Fruit fly (Drosophila melanogaster) whole organism, embryonic: ENCODE results near the gene CLS.

ENCODE experiments used
- Atf-2 ChIP-seq: fragments of 200-800 bp; sonication (Bioruptor generic); optimal IDR thresholded peaks from 2 replicates; lab custom pipeline; 2016; ENCODE audit warnings: missing biosample characterization, missing genetic modification characterization
- CG1024 ChIP-seq: fragments of 200-800 bp; sonication (Bioruptor generic); IDR thresholded peaks from 2 replicates; pipeline ENCODE4 v1.3.6; 2022; ENCODE audit warnings: missing biosample characterization, missing genetic modification characterization
- CG11456 ChIP-seq: fragments of 200-800 bp; sonication (Bioruptor generic); IDR thresholded peaks from 3 replicates; pipeline ENCODE4 v1.3.6; 2022; ENCODE audit warnings: missing biosample characterization, missing genetic modification characterization
- CG12071 ChIP-seq: fragments of 200-800 bp; sonication (Bioruptor generic); optimal IDR thresholded peaks from 3 replicates; lab custom pipeline; 2018; ENCODE audit warnings: missing biosample characterization, mild to moderate bottlenecking, missing genetic modification characterization
- CG12299 ChIP-seq: fragments of 200-800 bp; sonication (Bioruptor generic); optimal IDR thresholded peaks from 2 replicates; lab custom pipeline; 2018; ENCODE audit warnings: missing biosample characterization, mild to moderate bottlenecking, missing genetic modification characterization
- CG12744 ChIP-seq: fragments of 200-800 bp; sonication (Bioruptor generic); optimal IDR thresholded peaks from 2 replicates; lab custom pipeline; 2016; ENCODE audit warnings: missing biosample characterization, missing genetic modification characterization
- CG13894 ChIP-seq: fragments of 200-800 bp; sonication (Bioruptor generic); optimal IDR thresholded peaks from 3 replicates; lab custom pipeline; 2018; ENCODE audit warnings: missing biosample characterization, mild to moderate bottlenecking, missing genetic modification characterization, moderate library complexity
- CG17612 ChIP-seq: fragments of 200-800 bp; sonication (Bioruptor generic); IDR thresholded peaks from 2 replicates; pipeline ENCODE4 v1.3.6; 2022; ENCODE audit warnings: missing biosample characterization, missing genetic modification characterization
- CG1792 ChIP-seq: fragments of 200-800 bp; sonication (Bioruptor generic); optimal IDR thresholded peaks from 2 replicates; lab custom pipeline; 2016; ENCODE audit warnings: missing biosample characterization, missing genetic modification characterization
- CG32532 ChIP-seq: fragments of 200-800 bp; sonication (Bioruptor generic); IDR thresholded peaks from 2 replicates; pipeline ENCODE4 v1.3.6; 2022; ENCODE audit warnings: missing biosample characterization, missing genetic modification characterization
- CG33213 ChIP-seq: fragments of 200-800 bp; sonication (Bioruptor generic); optimal IDR thresholded peaks from 3 replicates; lab custom pipeline; 2016; ENCODE audit warnings: missing biosample characterization, missing genetic modification characterization
- CG42726 ChIP-seq: fragments of 200-800 bp; sonication (Bioruptor generic); IDR thresholded peaks from 2 replicates; pipeline ENCODE4 v1.3.6; 2022; ENCODE audit warnings: missing biosample characterization, missing genetic modification characterization; ENCODE audit not compliant: partially characterized antibody
- CG43689 ChIP-seq: fragments of 200-800 bp; sonication (Bioruptor generic); IDR thresholded peaks from 2 replicates; pipeline ENCODE4 v1.3.6; 2022; ENCODE audit warnings: missing biosample characterization, missing genetic modification characterization
- CG4424 ChIP-seq: fragments of 200-800 bp; sonication (Bioruptor generic); optimal IDR thresholded peaks from 3 replicates; lab custom pipeline; 2016; ENCODE audit warnings: missing biosample characterization, missing genetic modification characterization
- CG4707 ChIP-seq: fragments of 200-800 bp; sonication (Bioruptor generic); optimal IDR thresholded peaks from 2 replicates; lab custom pipeline; 2018; ENCODE audit warnings: missing biosample characterization, mild to moderate bottlenecking, missing genetic modification characterization, moderate library complexity
- CG7987 ChIP-seq: fragments of 200-800 bp; sonication (Bioruptor generic); optimal IDR thresholded peaks from 2 replicates; lab custom pipeline; 2018; ENCODE audit warnings: missing biosample characterization, mild to moderate bottlenecking, missing genetic modification characterization, moderate library complexity
- CG8281 ChIP-seq: fragments of 200-800 bp; sonication (Bioruptor generic); optimal IDR thresholded peaks from 2 replicates; lab custom pipeline; 2018; ENCODE audit warnings: missing biosample characterization, mild to moderate bottlenecking, missing genetic modification characterization, moderate library complexity
- CG8388 ChIP-seq: fragments of 200-800 bp; sonication (Bioruptor generic); optimal IDR thresholded peaks from 2 replicates; lab custom pipeline; 2019; ENCODE audit warnings: missing biosample characterization, mild to moderate bottlenecking, missing genetic modification characterization, moderate library complexity
- CHES-1-like ChIP-seq: fragments of 200-800 bp; sonication (Bioruptor generic); optimal IDR thresholded peaks from 2 replicates; lab custom pipeline; 2016; ENCODE audit warnings: missing biosample characterization, missing genetic modification characterization
- D19A ChIP-seq: fragments of 200-800 bp; optimal IDR thresholded peaks from 3 replicates; lab custom pipeline; 2019; ENCODE audit warnings: missing biosample characterization, mild to moderate bottlenecking, missing genetic modification characterization, moderate library complexity
- Dfd ChIP-seq, 2 experiments: fragments of >200 bp; optimal IDR thresholded peaks; 2 replicates each; lab custom pipeline; 2017; ENCODE audit warnings: missing biosample characterization in 2 of 2, missing genetic modification characterization in 2 of 2
- HLH4C ChIP-seq: fragments of 200-800 bp; sonication (Bioruptor generic); IDR thresholded peaks from 3 replicates; pipeline ENCODE4 v1.3.6; 2022; ENCODE audit warnings: missing biosample characterization, missing genetic modification characterization; ENCODE audit not compliant: partially characterized antibody
- HmgZ ChIP-seq: fragments of 200-800 bp; sonication (Bioruptor generic); optimal IDR thresholded peaks from 2 replicates; lab custom pipeline; 2018; ENCODE audit warnings: missing biosample characterization, mild to moderate bottlenecking, missing genetic modification characterization
- PHDP ChIP-seq: fragments of 200-800 bp; sonication (Bioruptor generic); optimal IDR thresholded peaks from 3 replicates; lab custom pipeline; 2018; ENCODE audit warnings: missing biosample characterization, mild to moderate bottlenecking, missing genetic modification characterization, moderate library complexity
- TFAM ChIP-seq: fragments of 200-800 bp; sonication (Bioruptor generic); optimal IDR thresholded peaks from 2 replicates; lab custom pipeline; 2017; ENCODE audit warnings: missing biosample characterization, missing genetic modification characterization, inconsistent platforms
- Trl ChIP-seq, 3 experiments: fragments of >200 bp in 2 of 3; fragments of 200-800 bp in 1 of 3; sonication (Bioruptor generic) in 1 of 3; optimal IDR thresholded peaks; 2 replicates in 1 of 3; 3 replicates in 2 of 3; lab custom pipeline; 2016 to 2017; ENCODE audit warnings: missing biosample characterization in 1 of 3, missing genetic modification characterization in 1 of 3
- Usf ChIP-seq: fragments of 200-800 bp; sonication (Bioruptor generic); optimal IDR thresholded peaks from 2 replicates; lab custom pipeline; 2017; ENCODE audit warnings: missing genotype, missing biosample characterization, missing genetic modification characterization
- Xrp1 ChIP-seq: fragments of 200-800 bp; sonication (Bioruptor generic); IDR thresholded peaks from 2 replicates; pipeline ENCODE4 v1.3.6; 2022; ENCODE audit warnings: missing biosample characterization, missing genetic modification characterization
- YL-1 ChIP-seq: fragments of 200-800 bp; sonication (Bioruptor generic); optimal IDR thresholded peaks from 3 replicates; lab custom pipeline; 2017; ENCODE audit warnings: missing biosample characterization, mild to moderate bottlenecking, missing genetic modification characterization
- btn ChIP-seq: fragments of 200-800 bp; sonication (Bioruptor generic); optimal IDR thresholded peaks from 2 replicates; lab custom pipeline; 2016; ENCODE audit warnings: missing biosample characterization, missing genetic modification characterization
- chif ChIP-seq, 2 experiments: fragments of 200-800 bp; sonication (Bioruptor generic); optimal IDR thresholded peaks; 3 replicates each; lab custom pipeline; 2016; ENCODE audit warnings: missing biosample characterization in 2 of 2, missing genetic modification characterization in 2 of 2
- crp ChIP-seq, 2 experiments: fragments of 200-800 bp; sonication (Bioruptor generic); optimal IDR thresholded peaks; 2 replicates in 1 of 2; 3 replicates in 1 of 2; lab custom pipeline; 2017; ENCODE audit warnings: missing biosample characterization in 2 of 2, missing genetic modification characterization in 2 of 2, mild to moderate bottlenecking in 1 of 2, moderate library complexity in 1 of 2
- dpn ChIP-seq, 2 experiments: fragments of 200-800 bp; sonication (Bioruptor generic); optimal IDR thresholded peaks; 3 replicates each; lab custom pipeline; 2016; ENCODE audit warnings: missing biosample characterization in 2 of 2, missing genetic modification characterization in 2 of 2
- en ChIP-seq: fragments of 200-800 bp; sonication (Bioruptor generic); optimal IDR thresholded peaks from 2 replicates; lab custom pipeline; 2016; ENCODE audit warnings: missing biosample characterization, missing genetic modification characterization
- esg ChIP-seq: fragments of 200-800 bp; sonication (Bioruptor generic); conservative IDR thresholded peaks from 2 replicates; pipeline ENCODE4 v1.3.6; 2022; ENCODE audit warnings: missing biosample characterization, missing genetic modification characterization
- fd96Cb ChIP-seq: fragments of 200-800 bp; sonication (Bioruptor generic); optimal IDR thresholded peaks from 2 replicates; lab custom pipeline; 2018; ENCODE audit warnings: missing biosample characterization, mild to moderate bottlenecking, missing genetic modification characterization, moderate library complexity
- h ChIP-seq: fragments of >200 bp; optimal IDR thresholded peaks from 2 replicates; lab custom pipeline; 2017
- jing ChIP-seq: fragments of 200-800 bp; sonication (Bioruptor generic); optimal IDR thresholded peaks from 2 replicates; lab custom pipeline; 2018; ENCODE audit warnings: missing biosample characterization, mild to moderate bottlenecking, missing genetic modification characterization
- knrl ChIP-seq: fragments of 200-800 bp; sonication (Bioruptor generic); IDR thresholded peaks from 3 replicates; pipeline ENCODE4 v1.3.6; 2022; ENCODE audit warnings: missing biosample characterization, missing genetic modification characterization; ENCODE audit not compliant: partially characterized antibody
- lbe ChIP-seq: fragments of 200-800 bp; sonication (Bioruptor generic); optimal IDR thresholded peaks from 2 replicates; lab custom pipeline; 2016; ENCODE audit warnings: missing biosample characterization, mild to moderate bottlenecking, missing genetic modification characterization
- otp ChIP-seq: fragments of 200-800 bp; sonication (Bioruptor generic); IDR thresholded peaks from 3 replicates; pipeline ENCODE4, ENCODE4 v1.3.6; 2022; ENCODE audit warnings: missing biosample characterization, missing genetic modification characterization
- phol ChIP-seq: fragments of 200-800 bp; sonication (Bioruptor generic); optimal IDR thresholded peaks from 3 replicates; lab custom pipeline; 2018; ENCODE audit warnings: missing biosample characterization, mild to moderate bottlenecking, missing genetic modification characterization, moderate library complexity
- prd ChIP-seq, 3 experiments: fragments of >200 bp in 2 of 3; fragments of 200-800 bp in 1 of 3; sonication (Bioruptor generic) in 1 of 3; optimal IDR thresholded peaks in 2 of 3; IDR thresholded peaks in 1 of 3; 2 replicates in 2 of 3; 3 replicates in 1 of 3; pipeline versions ENCODE4 v1.3.6 to Lab custom; 2017 to 2022; ENCODE audit warnings: missing biosample characterization in 1 of 3, missing genetic modification characterization in 1 of 3
- rib ChIP-seq: fragments of 200-800 bp; sonication (Bioruptor generic); IDR thresholded peaks from 2 replicates; pipeline ENCODE4 v1.3.6; 2022; ENCODE audit warnings: missing biosample characterization, missing genetic modification characterization
- slou ChIP-seq: fragments of 200-800 bp; sonication (Bioruptor generic); optimal IDR thresholded peaks from 3 replicates; lab custom pipeline; 2016; ENCODE audit warnings: missing biosample characterization, missing genetic modification characterization
- stc ChIP-seq: fragments of 200-800 bp; sonication (Bioruptor generic); IDR thresholded peaks from 2 replicates; pipeline ENCODE4 v1.3.6; 2022; ENCODE audit warnings: missing biosample characterization, missing genetic modification characterization
- tll ChIP-seq, 2 experiments: fragments of 200-800 bp in 1 of 2; fragments of >200 bp in 1 of 2; sonication (Bioruptor generic) in 1 of 2; optimal IDR thresholded peaks; 2 replicates each; lab custom pipeline; 2017 to 2019; ENCODE audit warnings: missing biosample characterization in 2 of 2, missing genetic modification characterization in 2 of 2, mild to moderate bottlenecking in 1 of 2, moderate library complexity in 1 of 2
- ttk ChIP-seq: fragments of 200-800 bp; sonication (Bioruptor generic); IDR thresholded peaks from 2 replicates; pipeline ENCODE4 v2.1.2; 2022; ENCODE audit warnings: missing biosample characterization, missing genetic modification characterization
- tup ChIP-seq: fragments of 200-800 bp; sonication (Bioruptor generic); optimal IDR thresholded peaks from 2 replicates; lab custom pipeline; 2016; ENCODE audit warnings: missing biosample characterization, mild to moderate bottlenecking, missing genetic modification characterization, moderate library complexity
- wek ChIP-seq: fragments of 200-800 bp; sonication (Bioruptor generic); optimal IDR thresholded peaks from 3 replicates; lab custom pipeline; 2018; ENCODE audit warnings: missing biosample characterization, mild to moderate bottlenecking, missing genetic modification characterization, moderate library complexity

The CLS gene

DNA sequence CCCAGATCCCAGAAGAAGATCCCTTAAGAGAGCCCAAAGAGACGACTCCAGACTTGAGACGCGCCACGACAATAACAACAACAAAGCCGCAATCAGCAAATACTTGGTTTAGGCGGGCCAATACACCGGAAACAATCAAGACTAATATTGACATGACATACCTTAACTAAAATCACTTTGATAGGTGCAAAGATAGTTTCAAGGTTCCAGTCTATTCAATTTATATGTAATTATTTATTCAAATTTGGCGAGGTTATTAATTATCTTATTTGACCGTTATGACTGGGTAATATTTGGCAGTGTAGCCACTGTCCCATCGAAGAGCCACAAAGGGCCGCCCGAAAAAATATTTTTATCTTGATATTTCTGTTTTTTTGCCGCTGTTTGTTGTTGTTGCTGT, 46.7 kb downstream of the CLS start (continued):
- TF ChIP-seq stc (GFP tag; lab: Robert Waterston, UW) (peak; percentile 55), CG12299 (tag; lab: Kevin White, UChicago) (no peak), CG13894 (no peak), Usf (peak; percentile 13), Atf-2 (GFP tag; lab: Kevin White, UChicago) (no peak), CG17612 (no peak), lbe (GFP tag; lab: Kevin White, UChicago) (peak; percentile 96), CG7987 (no peak), D19A (tag; lab: Kevin White, UChicago) (peak; percentile 56), CG12744 (GFP tag; lab: Kevin White, UChicago) (peak; percentile 6), rib (GFP tag; lab: Robert Waterston, UW) (no peak), en (GFP tag; lab: Kevin White, UChicago) (no peak), CG11456 (GFP tag; lab: Robert Waterston, UW) (no peak), crp (GFP tag; optimal IDR thresholded peaks at IDR 0.05; lab: Kevin White, UChicago) (no peak), CG33213 (peak; percentile 19), PHDP (tag; lab: Kevin White, UChicago) (peak; percentile 35), CG8388 (GFP tag; lab: Kevin White, UChicago) (peak; percentile 38), CG12071 (GFP tag; lab: Kevin White, UChicago) (peak; percentile 24), prd (optimal IDR thresholded peaks at IDR 0.05; lab: Kevin White, UChicago) (no peak), prd (GFP tag; IDR thresholded peaks at IDR 0.05; lab: Robert Waterston, UW) (peak; percentile 90), btn (GFP tag; lab: Kevin White, UChicago) (no peak), wek (GFP tag; lab: Kevin White, UChicago) (no peak), CG4424 (peak; percentile 60), Trl (optimal IDR thresholded peaks at IDR 0.05; lab: Kevin White, UChicago) (no peak), Trl (GFP tag; optimal IDR thresholded peaks at IDR 0.05; lab: Kevin White, UChicago) (peak; percentile 22), CG4707 (GFP tag; lab: Kevin White, UChicago) (no peak), ttk (GFP tag; lab: Robert Waterston, UW) (0 out of 2 replicates have a peak, but pooled peaks have one; percentile 27), CG1024 (GFP tag; lab: Robert Waterston, UW) (no peak), dpn (GFP tag; optimal IDR thresholded peaks at IDR 0.05; lab: Kevin White, UChicago) (peak; percentile 24 to 31), h (lab: Kevin White, UChicago) (no peak), slou (GFP tag; lab: Kevin White, UChicago) (peak; percentile 21), CG43689 (GFP tag; lab: Robert Waterston, UW) (no peak), Xrp1 (peak; percentile 79), tll (GFP tag; optimal IDR thresholded peaks at IDR 0.05; lab: Kevin White, UChicago) (peak in 1 of 2 experiments; percentile 4), phol (peak; percentile 72), YL-1 (GFP tag; lab: Kevin White, UChicago) (no peak), CG32532 (GFP tag; lab: Robert Waterston, UW) (peak; percentile 36; the same call in 1 of the 2 replicates), CG42726 (no peak), TFAM (GFP tag; lab: Kevin White, UChicago) (no peak), jing (peak; percentile 4), knrl (GFP tag; lab: Robert Waterston, UW) (no peak), otp (GFP tag; lab: Robert Waterston, UW) (no peak), fd96Cb (tag; lab: Kevin White, UChicago) (peak; percentile 61), HLH4C (GFP tag; lab: Robert Waterston, UW) (no peak), Dfd (GFP tag; optimal IDR thresholded peaks at IDR 0.05; lab: Kevin White, UChicago) (no peak), chif (GFP tag; optimal IDR thresholded peaks at IDR 0.05; lab: Kevin White, UChicago) (peak; percentile 27 to 54), CG8281 (tag; lab: Kevin White, UChicago) (no peak), CG1792 (GFP tag; lab: Kevin White, UChicago) (no peak), HmgZ (tag; lab: Kevin White, UChicago) (no peak), esg (peak; percentile 41; the same call in 1 of the 2 replicates), CHES-1-like (GFP tag; lab: Kevin White, UChicago) (no peak), tup (GFP tag; lab: Kevin White, UChicago) (no peak)
